Worm (Caenorhabditis elegans): ENCODE measurements around the gene nrf-6.

Gene nrf-6

DNA sequence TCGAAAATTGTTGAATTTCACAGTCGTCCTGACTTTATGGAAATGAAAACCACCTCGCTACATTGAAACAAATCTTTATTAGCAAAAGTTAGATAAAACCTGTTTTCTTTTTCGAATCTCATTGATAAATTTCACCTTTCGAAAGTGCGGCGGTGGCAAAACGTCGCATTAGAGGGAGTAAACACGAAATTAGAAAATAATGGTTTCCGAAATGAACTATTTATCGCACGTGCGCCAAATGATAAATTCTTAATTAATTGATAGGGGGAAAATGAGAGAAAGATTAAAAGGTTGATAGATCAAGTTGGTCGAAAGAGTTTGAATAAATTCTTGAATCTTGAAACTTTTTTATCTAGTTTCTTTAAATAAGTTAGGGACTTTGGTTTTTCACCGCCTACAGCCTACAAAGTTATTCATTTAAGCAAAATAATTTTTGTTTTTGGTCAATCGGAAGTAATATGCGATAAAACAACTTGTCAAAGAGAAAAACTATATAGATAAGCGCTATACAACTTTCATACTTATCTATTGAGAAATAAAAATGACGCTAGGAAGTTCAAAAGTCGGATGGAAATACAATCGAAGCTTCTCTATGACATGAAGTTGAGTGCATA is 38.6 kb upstream of the nrf-6 start (continued):
- no peak for TF ChIP-seq sptf-1 (tag; optimal IDR thresholded peaks at IDR 0.05)
- no peak for TF ChIP-seq unc-62 (GFP tag; optimal IDR thresholded peaks at IDR 0.05)
- TF ChIP-seq zag-1 (tag; optimal IDR thresholded peaks at IDR 0.05), result no peak
- TF ChIP-seq hlh-17 (GFP tag; optimal IDR thresholded peaks at IDR 0.05; ENCODE audit: borderline replicate concordance), result no peak
- no peak for TF ChIP-seq ceh-88 (GFP tag; IDR thresholded peaks at IDR 0.05)
- TF ChIP-seq pqm-1 (tag; optimal IDR thresholded peaks at IDR 0.05), result no peak
- no peak for TF ChIP-seq Y116A8C.19 (tag; optimal IDR thresholded peaks at IDR 0.05; ENCODE audit: borderline replicate concordance)
- no peak for TF ChIP-seq ceh-8 (GFP tag; optimal IDR thresholded peaks at IDR 0.05)
- TF ChIP-seq ama-1 (optimal IDR thresholded peaks at IDR 0.05), result no peak
- TF ChIP-seq unc-30 (tag; optimal IDR thresholded peaks at IDR 0.05), result no peak
- TF ChIP-seq mep-1 (tag; optimal IDR thresholded peaks at IDR 0.05), result no peak
- TF ChIP-seq unc-98 (GFP tag; IDR thresholded peaks at IDR 0.05), result no peak
- TF ChIP-seq nhr-76 (tag; optimal IDR thresholded peaks at IDR 0.05), result no peak
- no peak for TF ChIP-seq efl-1 (optimal IDR thresholded peaks at IDR 0.05)
- TF ChIP-seq efl-1 (GFP tag; optimal IDR thresholded peaks at IDR 0.05 in 1 of 2), result no peak
- no peak for TF ChIP-seq C04F5.9 (tag; optimal IDR thresholded peaks at IDR 0.05)
- TF ChIP-seq F16B12.6 (tag; optimal IDR thresholded peaks at IDR 0.05), result no peak
- TF ChIP-seq snu-23 (GFP tag; optimal IDR thresholded peaks at IDR 0.05), result peak; percentile 3
- no peak for TF ChIP-seq rnt-1 (tag; optimal IDR thresholded peaks at IDR 0.05)
- TF ChIP-seq nhr-47 (tag; optimal IDR thresholded peaks at IDR 0.05), result no peak
- no peak for TF ChIP-seq dsc-1 (tag; optimal IDR thresholded peaks at IDR 0.05)
- peak; percentile 66 for TF ChIP-seq elt-2 (tag; optimal IDR thresholded peaks at IDR 0.05)
- TF ChIP-seq hlh-4 (tag; optimal IDR thresholded peaks at IDR 0.05), result no peak
- TF ChIP-seq nhr-90 (tag; optimal IDR thresholded peaks at IDR 0.05; ENCODE audit: poor library complexity), result no peak
- no peak for TF ChIP-seq aly-2 (tag; optimal IDR thresholded peaks at IDR 0.05)
- no peak for TF ChIP-seq alr-1 (tag; optimal IDR thresholded peaks at IDR 0.05; ENCODE audit: borderline replicate concordance)
- peak; percentile 92 for TF ChIP-seq blmp-1 (tag; optimal IDR thresholded peaks at IDR 0.05)
- TF ChIP-seq hpl-2 (GFP tag; optimal IDR thresholded peaks at IDR 0.05), result no peak
- TF ChIP-seq egl-13 (tag; optimal IDR thresholded peaks at IDR 0.05), result no peak
- TF ChIP-seq sup-37 (GFP tag; optimal IDR thresholded peaks at IDR 0.05), result no peak
- peak; percentile 37 for TF ChIP-seq nhr-71 (tag; optimal IDR thresholded peaks at IDR 0.05)
- TF ChIP-seq mef-2 (tag; optimal IDR thresholded peaks at IDR 0.05), result no peak
- peak; percentile 46 for TF ChIP-seq lin-14 (GFP tag; optimal IDR thresholded peaks at IDR 0.05)
- no peak for TF ChIP-seq fos-1 (tag; optimal IDR thresholded peaks at IDR 0.05)
- no peak for TF ChIP-seq ces-1 (GFP tag; optimal IDR thresholded peaks at IDR 0.05)
- TF ChIP-seq zip-4 (GFP tag; optimal IDR thresholded peaks at IDR 0.05), result no peak
- 0 out of 2 replicates have a peak, but pooled peaks have one; percentile 18 for TF ChIP-seq grh-1 (GFP tag; IDR thresholded peaks at IDR 0.05)
- no peak for TF ChIP-seq fkh-4 (tag; optimal IDR thresholded peaks at IDR 0.05; ENCODE audit: borderline replicate concordance)
- TF ChIP-seq lin-39 (tag; optimal IDR thresholded peaks at IDR 0.05), result no peak
- TF ChIP-seq elt-3 (tag; optimal IDR thresholded peaks at IDR 0.05), result peak in 5 of 6 experiments; percentile 18 to 66 (median 33)
- no peak for TF ChIP-seq nhr-12 (tag; optimal IDR thresholded peaks at IDR 0.05)
- no peak for TF ChIP-seq fkh-8 (tag; optimal IDR thresholded peaks at IDR 0.05)
- TF ChIP-seq C34B4.2 (tag; optimal IDR thresholded peaks at IDR 0.05), result no peak
- TF ChIP-seq skn-1 (tag; optimal IDR thresholded peaks at IDR 0.05), result no peak
- TF ChIP-seq lsy-2 (tag; optimal IDR thresholded peaks at IDR 0.05), result no peak
- no peak for TF ChIP-seq ceh-63 (GFP tag; optimal IDR thresholded peaks at IDR 0.05)
- TF ChIP-seq vab-15 (tag; optimal IDR thresholded peaks at IDR 0.05), result no peak
- no peak for TF ChIP-seq fkh-10 (GFP tag; optimal IDR thresholded peaks at IDR 0.05)
- no peak for TF ChIP-seq nhr-28 (tag; optimal IDR thresholded peaks at IDR 0.05)
- peak; percentile 37 for TF ChIP-seq nhr-20 (tag; optimal IDR thresholded peaks at IDR 0.05)
- no peak for TF ChIP-seq ceh-82 (tag; optimal IDR thresholded peaks at IDR 0.05)
- no peak for TF ChIP-seq irx-1 (tag; optimal IDR thresholded peaks at IDR 0.05)
- no peak for TF ChIP-seq sox-4 (tag; optimal IDR thresholded peaks at IDR 0.05)
